Worm (Caenorhabditis elegans) whole organism, mixed stage, embryonic: ENCODE measurements around the gene F01G10.9.

Experiments
- ceh-43 ChIP-seq: fragments of 200-800 bp; sonication (Bioruptor generic); optimal IDR thresholded peaks from 2 replicates; lab custom pipeline; 2018; ENCODE audit warnings: mild to moderate bottlenecking, missing genetic modification characterization, moderate library complexity, missing compliant biosample characterization
- ceh-83 ChIP-seq: fragments of 200-800 bp; sonication (Bioruptor generic); optimal IDR thresholded peaks from 2 replicates; lab custom pipeline; 2018; ENCODE audit warnings: mild to moderate bottlenecking, missing genetic modification characterization, missing compliant biosample characterization
- drap-1 ChIP-seq: fragments of 200-800 bp; sonication (Bioruptor generic); optimal IDR thresholded peaks from 3 replicates; lab custom pipeline; 2018; ENCODE audit warnings: mild to moderate bottlenecking, missing genetic modification characterization, missing compliant biosample characterization
- flh-1 ChIP-seq: fragments of 200-800 bp; sonication (Bioruptor generic); optimal IDR thresholded peaks from 2 replicates; lab custom pipeline; 2018; ENCODE audit warnings: mild to moderate bottlenecking, missing genetic modification characterization, moderate library complexity, missing compliant biosample characterization
- hlh-1 ChIP-seq: fragments of 150-350 bp; optimal IDR thresholded peaks from 2 replicates; lab custom pipeline; 2014; ENCODE audit warnings: missing biosample characterization, missing genetic modification reagents, missing genetic modification characterization
- lin-13 ChIP-seq: fragments of 150-350 bp; optimal IDR thresholded peaks from 2 replicates; lab custom pipeline; 2014; ENCODE audit warnings: missing biosample characterization, missing genetic modification characterization
- lin-32 ChIP-seq: fragments of 200-800 bp; sonication (Bioruptor generic); optimal IDR thresholded peaks from 2 replicates; lab custom pipeline; 2018; ENCODE audit warnings: mild to moderate bottlenecking, missing genetic modification characterization, missing compliant biosample characterization
- lsy-2 ChIP-seq: fragments of 150-350 bp; optimal IDR thresholded peaks from 2 replicates; lab custom pipeline; 2014; ENCODE audit warnings: missing biosample characterization, missing genetic modification characterization
- mls-2 ChIP-seq: sonication (generic microtip); optimal IDR thresholded peaks from 2 replicates; lab custom pipeline; 2016; ENCODE audit warnings: mild to moderate bottlenecking, missing genetic modification characterization, moderate library complexity, missing compliant biosample characterization
- nhr-12 ChIP-seq: fragments of 150-350 bp; optimal IDR thresholded peaks from 2 replicates; lab custom pipeline; 2014; ENCODE audit warnings: missing biosample characterization, missing genetic modification characterization
- nhr-28 ChIP-seq: fragments of 150-350 bp; optimal IDR thresholded peaks from 2 replicates; lab custom pipeline; 2014; ENCODE audit warnings: missing biosample characterization, missing genetic modification characterization
- pha-4 ChIP-seq: fragments of 150-350 bp; optimal IDR thresholded peaks from 2 replicates; lab custom pipeline; 2018; ENCODE audit warnings: missing biosample characterization, missing genetic modification reagents, missing genetic modification characterization
- sem-2 ChIP-seq: fragments of 200-800 bp; sonication (Bioruptor generic); optimal IDR thresholded peaks from 2 replicates; lab custom pipeline; 2018; ENCODE audit warnings: mild to moderate bottlenecking, missing genetic modification characterization, missing compliant biosample characterization
- tbx-8 ChIP-seq: fragments of 200-800 bp; sonication (Bioruptor generic); optimal IDR thresholded peaks from 2 replicates; lab custom pipeline; 2018; ENCODE audit warnings: mild to moderate bottlenecking, missing genetic modification characterization, moderate library complexity, missing compliant biosample characterization
- unc-39 ChIP-seq: fragments of 150-350 bp; optimal IDR thresholded peaks from 2 replicates; lab custom pipeline; 2014; ENCODE audit warnings: missing biosample characterization, missing genetic modification characterization

The F01G10.9 gene

ce11 chrIV:10206182-10206581, 53.3 kb downstream of the F01G10.9 start, which contains the start of gene K04D7.6:
TSS of gene K04D7.6 (minus strand) at chrIV:10206282.
- TF ChIP-seq ceh-83 (no peak), nhr-12 (tag; lab: Kevin White, UChicago) (no peak), ceh-43 (GFP tag; lab: Kevin White, UChicago) (no peak), hlh-1 (no peak), mls-2 (no peak), pha-4 (no peak), sem-2 (GFP tag; lab: Kevin White, UChicago) (no peak), unc-39 (no peak), drap-1 (GFP tag; lab: Kevin White, UChicago) (no peak), lin-13 (tag; lab: Kevin White, UChicago) (no peak), lin-32 (GFP tag; lab: Kevin White, UChicago) (no peak), lsy-2 (tag; lab: Kevin White, UChicago) (no peak), flh-1 (GFP tag; lab: Kevin White, UChicago) (no peak), tbx-8 (GFP tag; lab: Kevin White, UChicago) (no peak), nhr-28 (tag; lab: Kevin White, UChicago) (no peak)
